Worm (Caenorhabditis elegans): ENCODE results near the gene his-70.

The his-70 gene

ce11 chrIII:4088338-4088918 lies 28.5 kb upstream of the his-70 start:
- TF ChIP-seq hlh-15 (tag; optimal IDR thresholded peaks at IDR 0.05): no peak
- TF ChIP-seq che-1 (tag; optimal IDR thresholded peaks at IDR 0.05): no peak
- TF ChIP-seq tbx-2 (tag; optimal IDR thresholded peaks at IDR 0.05): peak; percentile 19
- TF ChIP-seq unc-42 (tag; optimal IDR thresholded peaks at IDR 0.05): peak; percentile 50
- no peak for TF ChIP-seq madf-2 (tag; optimal IDR thresholded peaks at IDR 0.05)

DNA sequence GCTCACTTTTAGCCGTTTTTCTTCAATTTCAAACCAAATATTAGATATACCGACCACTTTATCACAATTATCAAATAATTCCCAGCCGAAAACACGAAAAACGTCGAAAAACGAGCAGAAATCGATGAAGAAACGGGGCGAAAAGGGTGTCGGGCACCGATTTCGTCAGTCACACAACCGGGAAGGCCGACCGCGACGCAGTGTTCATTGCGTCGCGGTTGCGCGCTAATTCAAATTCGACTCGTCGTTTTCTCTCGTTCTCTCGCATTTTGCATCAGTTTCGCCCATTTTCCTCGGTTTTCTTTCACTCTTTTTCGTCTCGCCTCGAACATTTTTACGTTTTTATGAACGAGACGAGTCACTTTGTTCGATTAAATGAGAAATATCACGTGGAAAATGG lies 27.6 kb upstream of the his-70 start:
- no peak for TF ChIP-seq F13H6.1 (tag; optimal IDR thresholded peaks at IDR 0.05)
- peak; percentile 57 for TF ChIP-seq tbx-2 (tag; optimal IDR thresholded peaks at IDR 0.05)
- TF ChIP-seq rnt-1 (tag; optimal IDR thresholded peaks at IDR 0.05): peak; percentile 51
- TF ChIP-seq ceh-31 (tag; optimal IDR thresholded peaks at IDR 0.05): peak; percentile 72
- no peak for TF ChIP-seq syd-9 (tag; optimal IDR thresholded peaks at IDR 0.05)
- peak; percentile 19 for TF ChIP-seq ceh-18 (tag; optimal IDR thresholded peaks at IDR 0.05)
- no peak for TF ChIP-seq zip-5 (tag; optimal IDR thresholded peaks at IDR 0.05)
- peak; percentile 10 for TF ChIP-seq madf-2 (tag; optimal IDR thresholded peaks at IDR 0.05)
- peak; percentile 63 for TF ChIP-seq nfya-1 (tag; optimal IDR thresholded peaks at IDR 0.05)
- peak; percentile 7 for TF ChIP-seq eyg-1 (tag; optimal IDR thresholded peaks at IDR 0.05)
- no peak for TF ChIP-seq ttx-3 (tag; optimal IDR thresholded peaks at IDR 0.05)
- peak; percentile 69 for TF ChIP-seq ceh-48 (tag; optimal IDR thresholded peaks at IDR 0.05)
- peak; percentile 34 for TF ChIP-seq ceh-34 (tag; optimal IDR thresholded peaks at IDR 0.05)
- peak; percentile 35 for TF ChIP-seq pros-1 (tag; optimal IDR thresholded peaks at IDR 0.05)
- TF ChIP-seq T23F11.4 (GFP tag; optimal IDR thresholded peaks at IDR 0.05): no peak
- no peak for TF ChIP-seq sox-2 (GFP tag; IDR thresholded peaks at IDR 0.05)
- no peak for TF ChIP-seq unc-86 (tag; optimal IDR thresholded peaks at IDR 0.05)
- peak; percentile 55 for TF ChIP-seq unc-42 (tag; optimal IDR thresholded peaks at IDR 0.05)
- peak; percentile 27 for TF ChIP-seq hlh-30 (tag; optimal IDR thresholded peaks at IDR 0.05; ENCODE audit: insufficient read depth)

- TF ChIP-seq hlh-13 (GFP tag; optimal IDR thresholded peaks at IDR 0.05) (no peak), ttx-3 (tag; optimal IDR thresholded peaks at IDR 0.05) (no peak), ets-4 (tag; optimal IDR thresholded peaks at IDR 0.05) (no peak), syd-9 (tag; optimal IDR thresholded peaks at IDR 0.05) (no peak), ahr-1 (tag; optimal IDR thresholded peaks at IDR 0.05) (no peak), ceh-45 (GFP tag; IDR thresholded peaks at IDR 0.05) (no peak), C08G9.2 (tag; optimal IDR thresholded peaks at IDR 0.05) (no peak)
These were observed 27.1 kb upstream of the his-70 start for ce11 chrIII:4087064-4087463.

ce11 chrIII:4086536-4086935 lies 26.6 kb upstream of the his-70 start, which contains the start of gene kin-19:
Gene kin-19, minus strand, starts transcription at chrIII:4086636.
- TF ChIP-seq dmd-4 (tag; optimal IDR thresholded peaks at IDR 0.05; ENCODE audit: borderline replicate concordance) (no peak), hlh-6 (tag; optimal IDR thresholded peaks at IDR 0.05) (no peak), madf-2 (tag; optimal IDR thresholded peaks at IDR 0.05) (no peak), sdc-2 (tag; optimal IDR thresholded peaks at IDR 0.05) (no peak), unc-3 (GFP tag; conservative IDR thresholded peaks at IDR 0.05) (no peak), unc-3 (tag; optimal IDR thresholded peaks at IDR 0.05) (no peak), odd-2 (tag; optimal IDR thresholded peaks at IDR 0.05) (no peak), sox-4 (tag; optimal IDR thresholded peaks at IDR 0.05) (no peak), ceh-31 (tag; optimal IDR thresholded peaks at IDR 0.05) (no peak), pag-3 (tag; optimal IDR thresholded peaks at IDR 0.05; ENCODE audit: borderline replicate concordance) (no peak), hlh-30 (tag; optimal IDR thresholded peaks at IDR 0.05; ENCODE audit: insufficient read depth) (no peak), pha-4 (tag; optimal IDR thresholded peaks at IDR 0.05) (no peak), tbx-7 (tag; optimal IDR thresholded peaks at IDR 0.05) (no peak), pros-1 (tag; optimal IDR thresholded peaks at IDR 0.05) (no peak), F13H6.1 (tag; optimal IDR thresholded peaks at IDR 0.05) (no peak), tbx-2 (tag; optimal IDR thresholded peaks at IDR 0.05) (no peak), mec-3 (tag; optimal IDR thresholded peaks at IDR 0.05; ENCODE audit: borderline replicate concordance) (no peak), C08G9.2 (tag; optimal IDR thresholded peaks at IDR 0.05) (no peak), ceh-18 (tag; optimal IDR thresholded peaks at IDR 0.05) (no peak), eyg-1 (tag; optimal IDR thresholded peaks at IDR 0.05) (no peak)
